Fruit fly (Drosophila melanogaster) whole organism, pupa: ENCODE measurements around the gene CG32772.

Experiments
- CG12605 ChIP-seq: fragments of 200-800 bp; sonication (Bioruptor generic); IDR thresholded peaks from 2 replicates; pipeline ENCODE4 v1.3.6; 2022; ENCODE audit warnings: missing biosample characterization, missing genetic modification characterization
- CG4496 ChIP-seq: fragments of 200-800 bp; sonication (Bioruptor generic); IDR thresholded peaks from 3 replicates; pipeline ENCODE4 v1.3.6; 2022; ENCODE audit warnings: missing biosample characterization, missing genetic modification characterization
- EcR ChIP-seq: fragments of 200-800 bp; sonication (Bioruptor generic); optimal IDR thresholded peaks from 3 replicates; lab custom pipeline; 2019; ENCODE audit warnings: missing biosample characterization, missing genetic modification characterization, mild to moderate bottlenecking, moderate library complexity, missing genetic modification reagents

- TF ChIP-seq CG4496 (GFP tag; lab: Robert Waterston, UW) (peak; percentile 20; the same call in 1 of the 3 replicates), EcR (GFP tag; lab: Kevin White, UChicago) (peak; percentile 89), CG12605 (0 out of 2 replicates have a peak, but pooled peaks have one; percentile 11)
Observed at dm6 chrX:4955788-4956442, 47.0 kb downstream of the CG32772 start.
